Worm (Caenorhabditis elegans): Measurements from ENCODE around the gene F01F1.2.

The F01F1.2 gene

ce11 chrIII:5879291-5879968 lies 1.1 kb downstream of the F01F1.2 start, which contains the start of gene hpo-10:
hpo-10 (plus strand) TSS chrIII:5879489.
- TF ChIP-seq unc-30 (tag; optimal IDR thresholded peaks at IDR 0.05) (no peak), ces-1 (GFP tag; optimal IDR thresholded peaks at IDR 0.05) (no peak), ama-1 (optimal IDR thresholded peaks at IDR 0.05) (peak; percentile 23), nhr-20 (tag; optimal IDR thresholded peaks at IDR 0.05) (no peak), ceh-8 (GFP tag; optimal IDR thresholded peaks at IDR 0.05) (no peak), hlh-4 (tag; optimal IDR thresholded peaks at IDR 0.05) (no peak), ceh-63 (GFP tag; optimal IDR thresholded peaks at IDR 0.05) (no peak), alr-1 (tag; optimal IDR thresholded peaks at IDR 0.05; ENCODE audit: borderline replicate concordance) (no peak), rnt-1 (tag; optimal IDR thresholded peaks at IDR 0.05) (no peak), lin-14 (GFP tag; optimal IDR thresholded peaks at IDR 0.05) (peak; percentile 14), xbp-1 (tag; optimal IDR thresholded peaks at IDR 0.05) (no peak), ceh-88 (GFP tag; IDR thresholded peaks at IDR 0.05) (no peak), nhr-84 (tag; optimal IDR thresholded peaks at IDR 0.05) (no peak), C34B4.2 (tag; optimal IDR thresholded peaks at IDR 0.05) (no peak), nhr-90 (tag; optimal IDR thresholded peaks at IDR 0.05; ENCODE audit: poor library complexity) (no peak), snu-23 (GFP tag; optimal IDR thresholded peaks at IDR 0.05) (peak; percentile 27), jun-1 (tag; optimal IDR thresholded peaks at IDR 0.05) (no peak), nhr-71 (tag; optimal IDR thresholded peaks at IDR 0.05) (peak; percentile 44), aly-2 (tag; optimal IDR thresholded peaks at IDR 0.05) (no peak), sptf-1 (tag; optimal IDR thresholded peaks at IDR 0.05) (no peak), nhr-11 (tag; optimal IDR thresholded peaks at IDR 0.05) (no peak), dpl-1 (GFP tag; optimal IDR thresholded peaks at IDR 0.05) (peak in 2 of 3 experiments; percentile 34), mep-1 (tag; optimal IDR thresholded peaks at IDR 0.05) (no peak), mdl-1 (tag; optimal IDR thresholded peaks at IDR 0.05) (no peak), lin-35 (GFP tag; optimal IDR thresholded peaks at IDR 0.05) (peak; percentile 14 to 44), nhr-77 (tag; optimal IDR thresholded peaks at IDR 0.05) (no peak), nhr-76 (tag; optimal IDR thresholded peaks at IDR 0.05) (no peak), efl-1 (optimal IDR thresholded peaks at IDR 0.05) (peak; percentile 27 to 28), efl-1 (GFP tag; optimal IDR thresholded peaks at IDR 0.05 in 1 of 2) (peak; percentile 32 to 95), dsc-1 (tag; optimal IDR thresholded peaks at IDR 0.05) (no peak), ets-5 (GFP tag; IDR thresholded peaks at IDR 0.05) (no peak), ceh-82 (tag; optimal IDR thresholded peaks at IDR 0.05) (peak in 1 of 3 experiments; percentile 32), unc-86 (tag; optimal IDR thresholded peaks at IDR 0.05) (no peak), blmp-1 (tag; optimal IDR thresholded peaks at IDR 0.05) (peak; percentile 54), nhr-237 (tag; optimal IDR thresholded peaks at IDR 0.05) (no peak), sup-37 (GFP tag; optimal IDR thresholded peaks at IDR 0.05) (no peak), irx-1 (tag; optimal IDR thresholded peaks at IDR 0.05) (no peak), egl-13 (tag; optimal IDR thresholded peaks at IDR 0.05) (no peak), lir-3 (tag; optimal IDR thresholded peaks at IDR 0.05; ENCODE audit: poor library complexity) (no peak), lin-15B (tag; optimal IDR thresholded peaks at IDR 0.05) (no peak), swsn-7 (tag; optimal IDR thresholded peaks at IDR 0.05) (no peak), mef-2 (tag; optimal IDR thresholded peaks at IDR 0.05) (no peak), pag-3 (tag; optimal IDR thresholded peaks at IDR 0.05; ENCODE audit: borderline replicate concordance, insufficient read depth) (no peak), nhr-47 (tag; optimal IDR thresholded peaks at IDR 0.05) (peak; percentile 35), unc-62 (GFP tag; optimal IDR thresholded peaks at IDR 0.05) (no peak), hlh-17 (GFP tag; optimal IDR thresholded peaks at IDR 0.05; ENCODE audit: borderline replicate concordance) (no peak), lsy-2 (tag; optimal IDR thresholded peaks at IDR 0.05) (peak; percentile 49 to 70), C16A3.4 (tag; optimal IDR thresholded peaks at IDR 0.05) (peak; percentile 33), nhr-12 (tag; optimal IDR thresholded peaks at IDR 0.05) (no peak), hpl-2 (GFP tag; optimal IDR thresholded peaks at IDR 0.05) (no peak), tbx-2 (tag; optimal IDR thresholded peaks at IDR 0.05) (no peak), ceh-90 (tag; optimal IDR thresholded peaks at IDR 0.05) (no peak)
